Fruit fly (Drosophila melanogaster) whole organism, embryonic: ENCODE data around the gene CG8837.

Experiments used
- ATbp ChIP-seq: fragments of 200-800 bp; sonication (Bioruptor generic); optimal IDR thresholded peaks from 2 replicates; lab custom pipeline; 2017; ENCODE audit warnings: missing biosample characterization, mild to moderate bottlenecking, missing genetic modification characterization, missing genetic modification reagents
- Bdp1 ChIP-seq: fragments of 200-800 bp; sonication (Bioruptor generic); optimal IDR thresholded peaks from 3 replicates; lab custom pipeline; 2016; ENCODE audit warnings: missing biosample characterization, missing genetic modification characterization
- CG10321 ChIP-seq: fragments of 200-800 bp; sonication (Bioruptor generic); IDR thresholded peaks from 2 replicates; pipeline ENCODE4 v1.3.6; 2022; ENCODE audit warnings: missing biosample characterization, missing genetic modification characterization
- CG11696 ChIP-seq: fragments of 200-800 bp; sonication (Bioruptor generic); IDR thresholded peaks from 2 replicates; pipeline ENCODE4 v1.3.6; 2022; ENCODE audit warnings: missing biosample characterization, missing genetic modification characterization
- CG12391 ChIP-seq: fragments of 200-800 bp; sonication (Bioruptor generic); optimal IDR thresholded peaks from 3 replicates; lab custom pipeline; 2018; ENCODE audit warnings: missing biosample characterization, mild to moderate bottlenecking, missing genetic modification characterization, moderate library complexity
- CG1529 ChIP-seq: fragments of 200-800 bp; sonication (Bioruptor generic); optimal IDR thresholded peaks from 3 replicates; lab custom pipeline; 2018; ENCODE audit warnings: missing biosample characterization, missing genetic modification characterization
- CG1602 ChIP-seq: fragments of 200-800 bp; sonication (Bioruptor generic); optimal IDR thresholded peaks from 3 replicates; lab custom pipeline; 2016; ENCODE audit warnings: missing biosample characterization, missing genetic modification characterization
- CG1647 ChIP-seq: fragments of 200-800 bp; sonication (Bioruptor generic); optimal IDR thresholded peaks from 3 replicates; lab custom pipeline; 2016; ENCODE audit warnings: missing biosample characterization, missing genetic modification characterization
- CG18764 ChIP-seq: fragments of 200-800 bp; sonication (Bioruptor generic); optimal IDR thresholded peaks from 3 replicates; lab custom pipeline; 2016; ENCODE audit warnings: missing biosample characterization, missing genetic modification characterization
- CG33557 ChIP-seq: fragments of 200-800 bp; sonication (Bioruptor generic); optimal IDR thresholded peaks from 2 replicates; lab custom pipeline; 2019; ENCODE audit warnings: missing biosample characterization, mild to moderate bottlenecking, missing genetic modification characterization, moderate library complexity
- CG3847 ChIP-seq: fragments of 200-800 bp; sonication (Bioruptor generic); IDR thresholded peaks from 2 replicates; pipeline ENCODE4 v1.3.6; 2022; ENCODE audit warnings: missing biosample characterization, missing genetic modification characterization
- CG6689 ChIP-seq: fragments of 200-800 bp; sonication (Bioruptor generic); IDR thresholded peaks from 2 replicates; pipeline ENCODE4 v1.3.6; 2022; ENCODE audit warnings: missing biosample characterization, missing genetic modification characterization
- CG6813 ChIP-seq: fragments of 200-800 bp; sonication (Bioruptor generic); optimal IDR thresholded peaks from 2 replicates; lab custom pipeline; 2017; ENCODE audit warnings: missing biosample characterization, missing genetic modification characterization, mild to moderate bottlenecking, moderate library complexity, missing genetic modification reagents
- CG8290 ChIP-seq, 3 experiments: fragments of 200-800 bp; sonication (Bioruptor generic); optimal IDR thresholded peaks; 2 replicates each; lab custom pipeline; 2016 to 2019; ENCODE audit warnings: missing biosample characterization in 3 of 3, missing genetic modification characterization in 3 of 3, mild to moderate bottlenecking in 2 of 3, moderate library complexity in 1 of 3
- CG8924 ChIP-seq: fragments of 200-800 bp; optimal IDR thresholded peaks from 3 replicates; lab custom pipeline; 2019; ENCODE audit warnings: missing biosample characterization, mild to moderate bottlenecking, missing genetic modification characterization, moderate library complexity
- CG8944 ChIP-seq: fragments of 200-800 bp; sonication (Bioruptor generic); optimal IDR thresholded peaks from 3 replicates; lab custom pipeline; 2016; ENCODE audit warnings: missing biosample characterization, missing genetic modification characterization
- CTCF ChIP-seq: fragments of 200-800 bp; sonication (Bioruptor generic); optimal IDR thresholded peaks from 2 replicates; lab custom pipeline; 2017; ENCODE audit warnings: missing biosample characterization, mild to moderate bottlenecking, missing genetic modification characterization, moderate library complexity
- D19A ChIP-seq: fragments of 200-800 bp; optimal IDR thresholded peaks from 3 replicates; lab custom pipeline; 2019; ENCODE audit warnings: missing biosample characterization, mild to moderate bottlenecking, missing genetic modification characterization, moderate library complexity
- HLH4C ChIP-seq: fragments of 200-800 bp; sonication (Bioruptor generic); IDR thresholded peaks from 3 replicates; pipeline ENCODE4 v1.3.6; 2022; ENCODE audit warnings: missing biosample characterization, missing genetic modification characterization; ENCODE audit not compliant: partially characterized antibody
- MESR4 ChIP-seq: fragments of 200-800 bp; sonication (Bioruptor generic); optimal IDR thresholded peaks from 2 replicates; lab custom pipeline; 2018; ENCODE audit warnings: missing biosample characterization, mild to moderate bottlenecking, missing genetic modification characterization, moderate library complexity
- Mrtf ChIP-seq: fragments of 200-800 bp; sonication (Bioruptor generic); IDR thresholded peaks from 3 replicates; pipeline ENCODE4 v1.3.6; 2022; ENCODE audit warnings: missing biosample characterization, missing genetic modification characterization
- NC2α ChIP-seq: fragments of 200-800 bp; sonication (Bioruptor generic); optimal IDR thresholded peaks from 2 replicates; lab custom pipeline; 2016; ENCODE audit warnings: missing biosample characterization, missing genetic modification characterization
- NK7.1 ChIP-seq: fragments of 200-800 bp; sonication (Bioruptor generic); optimal IDR thresholded peaks from 3 replicates; lab custom pipeline; 2016; ENCODE audit warnings: missing biosample characterization, missing genetic modification characterization
- Nf-YA ChIP-seq: fragments of 200-800 bp; sonication (Bioruptor generic); IDR thresholded peaks from 2 replicates; pipeline ENCODE4 v1.3.6; 2022; ENCODE audit warnings: missing biosample characterization, missing genetic modification characterization
- NfI ChIP-seq: fragments of 200-800 bp; sonication (Bioruptor generic); optimal IDR thresholded peaks from 3 replicates; lab custom pipeline; 2018; ENCODE audit warnings: missing biosample characterization, mild to moderate bottlenecking, missing genetic modification characterization, moderate library complexity
- PHDP ChIP-seq: fragments of 200-800 bp; sonication (Bioruptor generic); optimal IDR thresholded peaks from 3 replicates; lab custom pipeline; 2018; ENCODE audit warnings: missing biosample characterization, mild to moderate bottlenecking, missing genetic modification characterization, moderate library complexity
- Rfx ChIP-seq: fragments of 200-800 bp; sonication (Bioruptor generic); IDR thresholded peaks from 2 replicates; pipeline ENCODE4 v1.3.6; 2022; ENCODE audit warnings: missing biosample characterization, missing genetic modification characterization
- Sox102F ChIP-seq: fragments of 200-800 bp; sonication (Bioruptor generic); optimal IDR thresholded peaks from 2 replicates; lab custom pipeline; 2018; ENCODE audit warnings: missing biosample characterization, mild to moderate bottlenecking, missing genetic modification characterization, moderate library complexity
- Xrp1 ChIP-seq: fragments of 200-800 bp; sonication (Bioruptor generic); IDR thresholded peaks from 2 replicates; pipeline ENCODE4 v1.3.6; 2022; ENCODE audit warnings: missing biosample characterization, missing genetic modification characterization
- caup ChIP-seq: fragments of 200-800 bp; sonication (Bioruptor generic); optimal IDR thresholded peaks from 3 replicates; lab custom pipeline; 2017; ENCODE audit warnings: missing biosample characterization, mild to moderate bottlenecking, missing genetic modification characterization, moderate library complexity; ENCODE audit not compliant: severe bottlenecking
- da ChIP-seq: fragments of 200-800 bp; sonication (Bioruptor generic); optimal IDR thresholded peaks from 2 replicates; lab custom pipeline; 2016; ENCODE audit warnings: missing biosample characterization, missing genetic modification characterization
- disco-r ChIP-seq: fragments of 200-800 bp; sonication (Bioruptor generic); optimal IDR thresholded peaks from 2 replicates; lab custom pipeline; 2016; ENCODE audit warnings: missing biosample characterization, missing genetic modification characterization
- fd96Cb ChIP-seq: fragments of 200-800 bp; sonication (Bioruptor generic); optimal IDR thresholded peaks from 2 replicates; lab custom pipeline; 2018; ENCODE audit warnings: missing biosample characterization, mild to moderate bottlenecking, missing genetic modification characterization, moderate library complexity
- grn ChIP-seq: fragments of 200-800 bp; sonication (Bioruptor generic); optimal IDR thresholded peaks from 3 replicates; lab custom pipeline; 2017; ENCODE audit warnings: missing biosample characterization, missing genetic modification characterization
- lab ChIP-seq: fragments of 200-800 bp; sonication (Bioruptor generic); optimal IDR thresholded peaks from 3 replicates; lab custom pipeline; 2017; ENCODE audit warnings: missing biosample characterization, missing genetic modification characterization, mild to moderate bottlenecking, moderate library complexity, missing genetic modification reagents
- lmd ChIP-seq: fragments of 200-800 bp; sonication (Bioruptor generic); IDR thresholded peaks from 2 replicates; pipeline ENCODE4 v1.3.6; 2022; ENCODE audit warnings: missing biosample characterization, missing genetic modification characterization
- mam ChIP-seq: fragments of 200-800 bp; sonication (Bioruptor generic); optimal IDR thresholded peaks from 3 replicates; lab custom pipeline; 2016; ENCODE audit warnings: missing biosample characterization, missing genetic modification characterization
- mirr ChIP-seq: fragments of 200-800 bp; sonication (Bioruptor generic); optimal IDR thresholded peaks from 3 replicates; lab custom pipeline; 2018; ENCODE audit warnings: missing biosample characterization, mild to moderate bottlenecking, missing genetic modification characterization
- nau ChIP-seq: fragments of 200-800 bp; sonication (Bioruptor generic); optimal IDR thresholded peaks from 3 replicates; lab custom pipeline; 2017; ENCODE audit warnings: missing biosample characterization, mild to moderate bottlenecking, missing genetic modification characterization, missing genetic modification reagents
- nom ChIP-seq: fragments of 200-800 bp; sonication (Bioruptor generic); optimal IDR thresholded peaks from 2 replicates; lab custom pipeline; 2017; ENCODE audit warnings: missing biosample characterization, missing genetic modification characterization, mild to moderate bottlenecking, moderate library complexity, missing genetic modification reagents
- otp ChIP-seq: fragments of 200-800 bp; sonication (Bioruptor generic); IDR thresholded peaks from 3 replicates; pipeline ENCODE4, ENCODE4 v1.3.6; 2022; ENCODE audit warnings: missing biosample characterization, missing genetic modification characterization
- ranshi ChIP-seq: fragments of 200-800 bp; sonication (Bioruptor generic); IDR thresholded peaks from 2 replicates; pipeline ENCODE4 v1.3.6; 2022; ENCODE audit warnings: missing biosample characterization, missing genetic modification characterization
- seq ChIP-seq: fragments of 200-800 bp; sonication (Bioruptor generic); IDR thresholded peaks from 2 replicates; pipeline ENCODE4 v1.3.6; 2022; ENCODE audit warnings: missing biosample characterization, missing genetic modification characterization
- shn ChIP-seq: fragments of 200-800 bp; sonication (Bioruptor generic); optimal IDR thresholded peaks from 3 replicates; lab custom pipeline; 2016; ENCODE audit warnings: missing biosample characterization, missing genetic modification characterization
- sr ChIP-seq: fragments of 200-800 bp; sonication (Bioruptor generic); IDR thresholded peaks from 3 replicates; pipeline ENCODE4 v1.3.6; 2022; ENCODE audit warnings: missing biosample characterization, missing genetic modification characterization
- tll ChIP-seq, 2 experiments: fragments of 200-800 bp in 1 of 2; fragments of >200 bp in 1 of 2; sonication (Bioruptor generic) in 1 of 2; optimal IDR thresholded peaks; 2 replicates each; lab custom pipeline; 2017 to 2019; ENCODE audit warnings: missing biosample characterization in 2 of 2, missing genetic modification characterization in 2 of 2, mild to moderate bottlenecking in 1 of 2, moderate library complexity in 1 of 2
- vnd ChIP-seq: fragments of 200-800 bp; sonication (Bioruptor generic); IDR thresholded peaks from 3 replicates; pipeline ENCODE4 v1.3.6; 2022; ENCODE audit warnings: missing biosample characterization, missing genetic modification characterization; ENCODE audit not compliant: partially characterized antibody
- z ChIP-seq: fragments of 200-800 bp; sonication (Bioruptor generic); IDR thresholded peaks from 3 replicates; pipeline ENCODE4 v1.3.6; 2022; ENCODE audit warnings: missing biosample characterization, missing genetic modification characterization
- zf30C ChIP-seq: fragments of 200-800 bp; sonication (Bioruptor generic); optimal IDR thresholded peaks from 3 replicates; lab custom pipeline; 2018; ENCODE audit warnings: missing biosample characterization, mild to moderate bottlenecking, missing genetic modification characterization

The CG8837 gene

DNA sequence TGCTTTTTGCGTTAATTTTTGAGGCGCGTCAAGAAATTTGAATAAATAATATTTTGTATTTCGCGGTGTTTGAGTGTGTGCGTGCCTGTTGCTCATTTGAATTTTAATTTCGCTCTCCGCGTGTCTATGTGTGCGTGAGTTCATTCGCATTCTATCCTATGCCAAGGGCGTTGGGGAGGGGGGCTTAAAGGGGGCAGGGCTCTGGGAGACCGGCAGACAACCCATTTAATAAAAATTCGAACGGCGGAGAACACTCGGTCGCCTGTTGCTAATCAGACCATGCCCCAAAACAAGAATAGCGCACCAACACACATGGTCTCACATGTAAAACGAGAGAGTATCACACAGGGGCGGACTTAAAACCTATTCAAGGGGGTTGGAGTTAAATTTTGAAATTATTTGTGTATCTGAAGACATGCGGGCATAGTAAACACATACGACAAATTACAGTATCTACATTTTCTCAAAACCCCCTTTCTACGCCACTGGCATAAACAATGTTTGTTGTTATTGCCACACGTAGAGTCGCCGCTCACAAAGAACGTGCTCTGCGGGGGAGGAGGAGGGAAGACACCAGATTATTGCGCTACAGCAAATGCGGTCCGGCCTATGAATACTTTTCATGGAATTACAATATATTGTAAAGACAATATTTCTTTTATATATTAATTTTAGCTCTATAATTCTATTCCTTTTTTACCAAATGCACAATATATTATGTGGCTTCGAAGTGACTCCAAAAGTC is 18.1 kb upstream of the CG8837 start (continued):
- TF ChIP-seq CG10321 (peak; percentile 88), tll (GFP tag; optimal IDR thresholded peaks at IDR 0.05; lab: Kevin White, UChicago) (peak in 1 of 2 experiments; percentile 90), Rfx (peak; percentile 100), da (GFP tag; lab: Kevin White, UChicago) (peak; percentile 99), CG1647 (peak; percentile 99), otp (GFP tag; lab: Robert Waterston, UW) (peak; percentile 99), Nf-YA (GFP tag; lab: Robert Waterston, UW) (peak; percentile 94), vnd (GFP tag; lab: Robert Waterston, UW) (no peak), Bdp1 (peak; percentile 96), shn (GFP tag; lab: Kevin White, UChicago) (peak; percentile 99), D19A (tag; lab: Kevin White, UChicago) (peak; percentile 98), CG1529 (GFP tag; lab: Kevin White, UChicago) (peak; percentile 100), seq (peak; percentile 99), sr (peak; percentile 93), NK7.1 (GFP tag; lab: Kevin White, UChicago) (peak; percentile 99), fd96Cb (tag; lab: Kevin White, UChicago) (peak; percentile 100), CG18764 (GFP tag; lab: Kevin White, UChicago) (peak; percentile 99), mam (GFP tag; lab: Kevin White, UChicago) (peak; percentile 100), Sox102F (GFP tag; lab: Kevin White, UChicago) (peak; percentile 100), lab (GFP tag; lab: Kevin White, UChicago) (peak; percentile 100), ranshi (GFP tag; lab: Robert Waterston, UW) (peak; percentile 99), lmd (GFP tag; lab: Robert Waterston, UW) (peak; percentile 100), ATbp (GFP tag; lab: Kevin White, UChicago) (peak; percentile 100), PHDP (tag; lab: Kevin White, UChicago) (peak; percentile 100), CG11696 (GFP tag; lab: Robert Waterston, UW) (peak; percentile 98), CG6813 (peak; percentile 100), zf30C (GFP tag; lab: Kevin White, UChicago) (peak; percentile 75), Xrp1 (GFP tag; lab: Robert Waterston, UW) (peak; percentile 100), nom (GFP tag; lab: Kevin White, UChicago) (peak; percentile 99), HLH4C (GFP tag; lab: Robert Waterston, UW) (0 out of 3 replicates have a peak, but pooled peaks have one; percentile 33), MESR4 (GFP tag; lab: Kevin White, UChicago) (peak; percentile 95), z (peak; percentile 84), CG12391 (tag; lab: Kevin White, UChicago) (peak; percentile 100), Mrtf (GFP tag; lab: Robert Waterston, UW) (peak; percentile 99), NfI (GFP tag; lab: Kevin White, UChicago) (peak; percentile 100), CG6689 (GFP tag; lab: Robert Waterston, UW) (peak; percentile 99), nau (GFP tag; lab: Kevin White, UChicago) (peak; percentile 99), CG8924 (tag; lab: Kevin White, UChicago) (peak; percentile 100), CTCF (GFP tag; lab: Kevin White, UChicago) (peak; percentile 79), CG3847 (GFP tag; lab: Robert Waterston, UW) (peak; percentile 100), CG1602 (GFP tag; lab: Kevin White, UChicago) (peak; percentile 99), CG8944 (GFP tag; lab: Kevin White, UChicago) (peak; percentile 100), CG33557 (GFP tag; lab: Kevin White, UChicago) (peak; percentile 100), grn (peak; percentile 94), disco-r (peak; percentile 99), caup (peak; percentile 100), CG8290 (GFP tag; optimal IDR thresholded peaks at IDR 0.05; lab: Kevin White, UChicago) (peak; percentile 100), CG8290 (tag; optimal IDR thresholded peaks at IDR 0.05; lab: Kevin White, UChicago) (peak; percentile 99 to 100), mirr (peak; percentile 100), NC2α (GFP tag; lab: Kevin White, UChicago) (peak; percentile 99)
